Worm (Caenorhabditis elegans): ENCODE data around the gene K05F1.8.
A peak's percentile ranks its signal among the peaks of the same experiment; 100 is the strongest.

K05F1.8 gene

DNA sequence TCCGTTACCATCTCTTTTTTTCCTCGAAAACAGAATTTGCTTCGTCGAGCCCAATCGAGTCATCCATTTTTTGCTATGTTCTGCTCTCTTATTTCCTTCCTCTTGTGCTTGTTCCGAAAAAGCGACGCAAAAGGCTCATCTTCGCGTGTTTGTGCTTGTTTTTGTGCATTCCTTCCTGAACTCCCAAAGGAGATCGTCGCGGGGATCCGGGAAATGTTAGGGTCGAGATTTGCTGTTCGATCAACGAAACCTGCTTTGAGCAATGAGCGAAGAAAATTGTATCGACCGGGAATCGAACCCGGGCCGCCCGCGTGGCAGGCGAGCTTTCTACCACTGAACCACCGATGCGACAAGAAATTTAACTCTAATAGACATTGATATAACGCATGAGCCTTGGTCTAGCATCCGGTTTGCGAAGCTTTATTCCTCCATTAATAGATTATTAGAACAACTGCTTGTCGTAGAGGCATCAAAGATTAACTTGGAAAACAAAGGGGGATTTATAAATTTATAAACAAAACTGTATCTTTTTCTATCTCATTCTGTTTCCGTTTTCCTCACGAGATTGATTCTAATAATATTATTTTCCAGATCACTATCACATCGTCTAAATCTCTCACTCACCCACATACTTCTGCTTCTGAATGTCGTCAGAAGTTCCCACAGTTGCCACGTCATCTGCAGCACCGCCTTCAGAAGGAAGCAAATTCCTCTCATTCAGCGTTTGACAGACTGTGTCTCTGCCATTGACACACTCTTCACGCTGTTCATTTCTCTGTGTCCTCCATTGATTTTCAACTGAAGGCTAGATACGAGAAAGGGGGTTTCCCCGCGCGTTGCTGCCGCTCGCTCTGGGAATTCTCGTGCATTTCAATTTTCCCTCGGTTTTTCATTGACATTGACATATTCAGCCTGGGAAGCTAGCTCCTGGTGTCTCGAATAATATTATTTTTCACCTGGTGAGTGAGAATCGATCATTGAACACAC lies 17.2 kb downstream of the K05F1.8 start, which contains the start of gene K05F1.6 (continued):
- TF ChIP-seq nhr-48 (tag; optimal IDR thresholded peaks at IDR 0.05): peak; percentile 46
- TF ChIP-seq ces-1 (GFP tag; optimal IDR thresholded peaks at IDR 0.05): no peak
- peak; percentile 54; the same call in 1 of the 2 replicates for TF ChIP-seq F26F4.8 (GFP tag; conservative IDR thresholded peaks at IDR 0.05)
- 0 out of 2 replicates have a peak, but pooled peaks have one; percentile 56 for TF ChIP-seq F44E2.7 (GFP tag; IDR thresholded peaks at IDR 0.05)
- TF ChIP-seq daf-16 (GFP tag; optimal IDR thresholded peaks at IDR 0.05): peak; percentile 75 to 88
- TF ChIP-seq daf-16 (tag; optimal IDR thresholded peaks at IDR 0.05): peak; percentile 50
- no peak for TF ChIP-seq ztf-7 (tag; optimal IDR thresholded peaks at IDR 0.05)
- TF ChIP-seq php-3 (GFP tag; IDR thresholded peaks at IDR 0.05): peak; percentile 65
- no peak for TF ChIP-seq aly-2 (tag; optimal IDR thresholded peaks at IDR 0.05)
- peak; percentile 88 for TF ChIP-seq vab-7 (GFP tag; IDR thresholded peaks at IDR 0.05)
- TF ChIP-seq Y5F2A.4 (GFP tag; optimal IDR thresholded peaks at IDR 0.05): peak; percentile 83
- TF ChIP-seq nhr-111 (GFP tag; optimal IDR thresholded peaks at IDR 0.05): peak; percentile 39
- TF ChIP-seq lsy-2 (tag; optimal IDR thresholded peaks at IDR 0.05): peak in 1 of 2 experiments; percentile 54
- TF ChIP-seq daf-19 (GFP tag; conservative IDR thresholded peaks at IDR 0.05): no peak
- TF ChIP-seq egl-43 (GFP tag; IDR thresholded peaks at IDR 0.05): no peak; the same call in 1 of the 2 replicates
- no peak for TF ChIP-seq egl-27 (tag; optimal IDR thresholded peaks at IDR 0.05)
- no peak for TF ChIP-seq nhr-237 (tag; optimal IDR thresholded peaks at IDR 0.05)
- no peak for TF ChIP-seq ceh-28 (tag; optimal IDR thresholded peaks at IDR 0.05)
- peak; percentile 60 for TF ChIP-seq dmd-6 (GFP tag; IDR thresholded peaks at IDR 0.05)
- peak; percentile 61 for TF ChIP-seq hlh-11 (tag; optimal IDR thresholded peaks at IDR 0.05)
- no peak for TF ChIP-seq ceh-82 (tag; optimal IDR thresholded peaks at IDR 0.05)
- peak; percentile 79 for TF ChIP-seq lin-38 (GFP tag; IDR thresholded peaks at IDR 0.05)
- peak; percentile 71 for TF ChIP-seq sdz-12 (GFP tag; optimal IDR thresholded peaks at IDR 0.05)
- TF ChIP-seq nhr-76 (tag; optimal IDR thresholded peaks at IDR 0.05): no peak
- peak; percentile 82; the same call in 1 of the 2 replicates for TF ChIP-seq lin-1 (GFP tag; IDR thresholded peaks at IDR 0.05)
- TF ChIP-seq fkh-10 (GFP tag; optimal IDR thresholded peaks at IDR 0.05): no peak
- peak; percentile 100 for TF ChIP-seq ceh-44 (GFP tag; IDR thresholded peaks at IDR 0.05)
- TF ChIP-seq nhr-25 (tag; optimal IDR thresholded peaks at IDR 0.05; ENCODE audit: borderline replicate concordance, insufficient read depth): no peak
- peak in 1 of 2 experiments; percentile 12 for TF ChIP-seq hif-1 (tag; optimal IDR thresholded peaks at IDR 0.05)
- no peak for TF ChIP-seq F10B5.3 (tag; optimal IDR thresholded peaks at IDR 0.05)
- TF ChIP-seq mxl-2 (GFP tag; conservative IDR thresholded peaks at IDR 0.05): peak; percentile 61; the same call in 1 of the 2 replicates
- peak; percentile 56; the same call in 1 of the 2 replicates for TF ChIP-seq ZK337.2 (GFP tag; IDR thresholded peaks at IDR 0.05)
- peak; percentile 96 for TF ChIP-seq aha-1 (tag)
- peak; percentile 65 for TF ChIP-seq lin-13 (GFP tag; optimal IDR thresholded peaks at IDR 0.05)
- peak; percentile 77; the same call in 1 of the 2 replicates for TF ChIP-seq D1046.2 (GFP tag; IDR thresholded peaks at IDR 0.05)
- peak; percentile 69 for TF ChIP-seq dve-1 (tag; optimal IDR thresholded peaks at IDR 0.05; ENCODE audit: insufficient read depth)
- TF ChIP-seq daf-8 (GFP tag; IDR thresholded peaks at IDR 0.05): no peak
- peak; percentile 73 for TF ChIP-seq jun-1 (tag; optimal IDR thresholded peaks at IDR 0.05)
- no peak for TF ChIP-seq zag-1 (tag; optimal IDR thresholded peaks at IDR 0.05)
- peak; percentile 79 for TF ChIP-seq mes-2 (tag; optimal IDR thresholded peaks at IDR 0.05; ENCODE audit: poor library complexity, severe bottlenecking)
- no peak for TF ChIP-seq nhr-28 (tag; optimal IDR thresholded peaks at IDR 0.05)
- TF ChIP-seq attf-4 (tag; optimal IDR thresholded peaks at IDR 0.05): no peak
- TF ChIP-seq nhr-10 (tag; optimal IDR thresholded peaks at IDR 0.05): no peak
- TF ChIP-seq ZK546.5 (tag; optimal IDR thresholded peaks at IDR 0.05): no peak
- TF ChIP-seq lin-15B (tag; optimal IDR thresholded peaks at IDR 0.05): no peak
- peak; percentile 88 for TF ChIP-seq tra-1 (GFP tag; IDR thresholded peaks at IDR 0.05)
- peak; percentile 84 for TF ChIP-seq Y48G9A.11 (GFP tag; IDR thresholded peaks at IDR 0.05)
- peak; percentile 93 for TF ChIP-seq dmd-8 (GFP tag; IDR thresholded peaks at IDR 0.05)

Measured in whole organism, L4 larva.